Worm (Caenorhabditis elegans): ENCODE data around the gene Y37D8A.5.

Gene Y37D8A.5

DNA sequence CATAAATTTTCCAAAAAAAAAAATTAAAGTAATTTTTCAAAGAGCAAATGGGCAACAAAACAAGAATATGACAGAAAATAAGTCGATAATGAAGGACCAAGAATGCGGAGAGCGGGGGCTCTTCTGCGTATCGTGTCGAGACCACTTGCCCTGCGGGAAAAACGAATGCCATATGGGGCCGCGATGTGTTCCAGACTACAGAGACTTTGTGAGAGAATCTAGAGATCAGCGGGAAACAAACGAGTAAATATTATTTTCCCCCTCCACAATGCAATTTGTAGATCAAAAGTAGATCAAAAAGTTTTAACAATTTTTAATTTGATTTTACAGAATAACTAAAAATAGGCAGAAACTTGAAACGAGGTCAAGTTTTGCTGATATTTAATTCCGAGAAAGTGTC is 15.1 kb downstream of the Y37D8A.5 start:
- TF ChIP-seq php-3 (GFP tag; IDR thresholded peaks at IDR 0.05) (no peak), set-16 (GFP tag; IDR thresholded peaks at IDR 0.05) (no peak), ceh-20 (GFP tag; IDR thresholded peaks at IDR 0.05) (no peak), fkh-10 (GFP tag; optimal IDR thresholded peaks at IDR 0.05) (no peak), aha-1 (tag) (no peak), ceh-44 (GFP tag; IDR thresholded peaks at IDR 0.05) (no peak), ztf-11 (tag; optimal IDR thresholded peaks at IDR 0.05) (no peak), egl-27 (tag; optimal IDR thresholded peaks at IDR 0.05) (no peak), mxl-2 (GFP tag; conservative IDR thresholded peaks at IDR 0.05) (no peak), sdz-12 (GFP tag; optimal IDR thresholded peaks at IDR 0.05) (no peak), saeg-2 (GFP tag; IDR thresholded peaks at IDR 0.05) (no peak), madf-5 (GFP tag; IDR thresholded peaks at IDR 0.05) (no peak), dve-1 (tag; optimal IDR thresholded peaks at IDR 0.05; ENCODE audit: insufficient read depth) (no peak), Y5F2A.4 (GFP tag; optimal IDR thresholded peaks at IDR 0.05) (no peak), nhr-77 (tag; optimal IDR thresholded peaks at IDR 0.05) (no peak), F37D6.2 (tag; optimal IDR thresholded peaks at IDR 0.05) (no peak), rbr-2 (tag; optimal IDR thresholded peaks at IDR 0.05) (no peak), unc-130 (GFP tag; optimal IDR thresholded peaks at IDR 0.05) (no peak), jun-1 (tag; optimal IDR thresholded peaks at IDR 0.05) (no peak), dpl-1 (GFP tag; optimal IDR thresholded peaks at IDR 0.05) (no peak)

- peak; percentile 86 for TF ChIP-seq hlh-30 (tag; optimal IDR thresholded peaks at IDR 0.05; ENCODE audit: insufficient read depth)
- no peak for TF ChIP-seq dmd-8 (GFP tag; IDR thresholded peaks at IDR 0.05)
- peak; percentile 68 for TF ChIP-seq nhr-77 (tag; optimal IDR thresholded peaks at IDR 0.05)
- peak; percentile 39; the same call in 1 of the 2 replicates for TF ChIP-seq hmg-1.1 (GFP tag; IDR thresholded peaks at IDR 0.05)
- TF ChIP-seq lin-39 (tag; optimal IDR thresholded peaks at IDR 0.05): no peak
- peak in 1 of 2 experiments; percentile 42 for TF ChIP-seq hif-1 (tag; optimal IDR thresholded peaks at IDR 0.05)
- peak; percentile 49; the same call in 1 of the 2 replicates for TF ChIP-seq pha-4 (GFP tag; IDR thresholded peaks at IDR 0.05)
- TF ChIP-seq pha-4 (tag; optimal IDR thresholded peaks at IDR 0.05): no peak
- peak; percentile 86 to 92 for TF ChIP-seq mdl-1 (tag; optimal IDR thresholded peaks at IDR 0.05)
- TF ChIP-seq nhr-102 (tag; optimal IDR thresholded peaks at IDR 0.05): no peak
- 0 out of 2 replicates have a peak, but pooled peaks have one; percentile 21 for TF ChIP-seq tra-1 (GFP tag; IDR thresholded peaks at IDR 0.05)
- TF ChIP-seq vab-7 (GFP tag; IDR thresholded peaks at IDR 0.05): no peak
- peak; percentile 75 for TF ChIP-seq nhr-28 (tag; optimal IDR thresholded peaks at IDR 0.05)
- TF ChIP-seq dve-1 (tag; optimal IDR thresholded peaks at IDR 0.05; ENCODE audit: insufficient read depth): peak; percentile 74
- no peak for TF ChIP-seq madf-9 (GFP tag; conservative IDR thresholded peaks at IDR 0.05)
- no peak for TF ChIP-seq gei-8 (GFP tag; optimal IDR thresholded peaks at IDR 0.05)
- no peak for TF ChIP-seq unc-62 (GFP tag; optimal IDR thresholded peaks at IDR 0.05 in 1 of 2)
- TF ChIP-seq unc-62 (tag; optimal IDR thresholded peaks at IDR 0.05): no peak
- peak; percentile 29 for TF ChIP-seq mes-2 (tag; optimal IDR thresholded peaks at IDR 0.05; ENCODE audit: poor library complexity, severe bottlenecking)
- peak; percentile 98 for TF ChIP-seq mxl-3 (GFP tag; optimal IDR thresholded peaks at IDR 0.05)
- TF ChIP-seq spr-1 (tag; optimal IDR thresholded peaks at IDR 0.05): no peak
- no peak for TF ChIP-seq nhr-48 (tag; optimal IDR thresholded peaks at IDR 0.05)
- TF ChIP-seq duxl-1 (tag; optimal IDR thresholded peaks at IDR 0.05; ENCODE audit: poor library complexity): no peak
- TF ChIP-seq T20F7.1 (GFP tag; optimal IDR thresholded peaks at IDR 0.05): peak; percentile 24
- TF ChIP-seq lsy-2 (tag; optimal IDR thresholded peaks at IDR 0.05): peak in 1 of 2 experiments; percentile 32
- no peak for TF ChIP-seq daf-16 (GFP tag; optimal IDR thresholded peaks at IDR 0.05)
- TF ChIP-seq daf-16 (tag; optimal IDR thresholded peaks at IDR 0.05): peak; percentile 45
- TF ChIP-seq hlh-11 (tag; optimal IDR thresholded peaks at IDR 0.05): peak; percentile 91
- TF ChIP-seq mep-1 (tag; optimal IDR thresholded peaks at IDR 0.05): peak; percentile 47
- TF ChIP-seq saeg-2 (GFP tag; IDR thresholded peaks at IDR 0.05): no peak
- TF ChIP-seq arid-1 (GFP tag; conservative IDR thresholded peaks at IDR 0.05): no peak
- TF ChIP-seq nhr-237 (tag; optimal IDR thresholded peaks at IDR 0.05): no peak
- TF ChIP-seq set-16 (GFP tag; IDR thresholded peaks at IDR 0.05): peak; percentile 45; the same call in 1 of the 2 replicates
- no peak for TF ChIP-seq F44E2.7 (GFP tag; IDR thresholded peaks at IDR 0.05)
- TF ChIP-seq unc-130 (GFP tag; optimal IDR thresholded peaks at IDR 0.05): no peak
These were observed 16.4 kb downstream of the Y37D8A.5 start, which contains the start of gene Y37D8A.4 for ce11 chrIII:12838913-12839366. Y37D8A.4 (minus strand) TSS chrIII:12838963.

Data from whole organism, L4 larva.